Worm (Caenorhabditis elegans) whole organism, young adult: ENCODE data around the gene str-60.

Experiments used
- C06A6.2 ChIP-seq: fragments of 200-800 bp; sonication (Bioruptor generic); conservative IDR thresholded peaks from 2 replicates; pipeline ENCODE4 v1.3.6; 2022; ENCODE audit warnings: missing genetic modification characterization, missing compliant biosample characterization
- C17E4.6 ChIP-seq: fragments of 200-800 bp; sonication (Bioruptor generic); IDR thresholded peaks from 2 replicates; pipeline ENCODE4 v1.3.6; 2022; ENCODE audit warnings: missing genetic modification reagents, missing genetic modification characterization, missing compliant biosample characterization
- F52B5.7 ChIP-seq: sonication (generic microtip); optimal IDR thresholded peaks from 2 replicates; lab custom pipeline; 2016; ENCODE audit warnings: mild to moderate bottlenecking, missing genetic modification characterization, missing compliant biosample characterization
- F55B11.4 ChIP-seq: sonication (generic microtip); optimal IDR thresholded peaks from 2 replicates; lab custom pipeline; 2016; ENCODE audit warnings: missing compliant biosample characterization, missing genetic modification characterization, borderline replicate concordance; ENCODE audit not compliant: insufficient read depth
- F57C9.4 ChIP-seq: sonication (generic microtip); optimal IDR thresholded peaks from 2 replicates; lab custom pipeline; 2017; ENCODE audit warnings: mild to moderate bottlenecking, missing genetic modification characterization, missing compliant biosample characterization
- K11D2.4 ChIP-seq: fragments of 200-800 bp; sonication (Bioruptor generic); IDR thresholded peaks from 2 replicates; pipeline ENCODE4 v1.3.6; 2022; ENCODE audit warnings: missing genetic modification reagents, missing genetic modification characterization, missing compliant biosample characterization
- Y53G8AR.9 ChIP-seq: fragments of 200-800 bp; sonication (Bioruptor generic); conservative IDR thresholded peaks from 2 replicates; pipeline ENCODE4 v1.3.6; 2022; ENCODE audit warnings: missing genetic modification reagents, missing genetic modification characterization, missing compliant biosample characterization
- Y67H2A.10 ChIP-seq: fragments of 200-800 bp; sonication (Bioruptor generic); conservative IDR thresholded peaks from 2 replicates; pipeline ENCODE4 v1.3.6; 2022; ENCODE audit warnings: missing genetic modification reagents, missing genetic modification characterization, missing compliant biosample characterization
- Y95B8A.8 ChIP-seq: fragments of 200-800 bp; sonication (Bioruptor generic); IDR thresholded peaks from 2 replicates; pipeline ENCODE4 v1.3.6; 2022; ENCODE audit warnings: missing genetic modification reagents, missing genetic modification characterization, missing compliant biosample characterization
- akir-1 ChIP-seq: fragments of 200-800 bp; sonication (Bioruptor generic); optimal IDR thresholded peaks from 2 replicates; lab custom pipeline; 2018; ENCODE audit warnings: mild to moderate bottlenecking, missing genetic modification characterization, moderate library complexity, missing compliant biosample characterization
- attf-5 ChIP-seq: fragments of 200-800 bp; sonication (Bioruptor generic); optimal IDR thresholded peaks from 2 replicates; lab custom pipeline; 2018; ENCODE audit warnings: mild to moderate bottlenecking, missing genetic modification characterization, missing compliant biosample characterization
- bed-1 ChIP-seq: fragments of 200-800 bp; sonication (Bioruptor generic); IDR thresholded peaks from 2 replicates; pipeline ENCODE4 v1.3.6; 2022; ENCODE audit warnings: missing genetic modification reagents, missing genetic modification characterization, missing compliant biosample characterization
- bed-2 ChIP-seq: fragments of 200-800 bp; sonication (Bioruptor generic); IDR thresholded peaks from 2 replicates; pipeline ENCODE4 v1.3.6; 2022; ENCODE audit warnings: missing genetic modification reagents, missing genetic modification characterization, missing compliant biosample characterization
- ccch-3 ChIP-seq: fragments of 200-800 bp; sonication (Bioruptor generic); optimal IDR thresholded peaks from 2 replicates; lab custom pipeline; 2018; ENCODE audit warnings: mild to moderate bottlenecking, missing genetic modification characterization, missing compliant biosample characterization
- cebp-1 ChIP-seq, 2 experiments: fragments of 200-800 bp in 1 of 2; sonication (Bioruptor generic) in 1 of 2; sonication (generic microtip) in 1 of 2; IDR thresholded peaks in 1 of 2; optimal IDR thresholded peaks in 1 of 2; 2 replicates each; pipeline versions ENCODE4 v1.3.6 to Lab custom; 2017 to 2022; ENCODE audit warnings: missing compliant biosample characterization in 2 of 2, missing genetic modification characterization in 2 of 2, mild to moderate bottlenecking in 1 of 2, missing genetic modification reagents in 1 of 2, moderate library complexity in 1 of 2
- ceh-40 ChIP-seq: fragments of 200-800 bp; sonication (Bioruptor generic); IDR thresholded peaks from 2 replicates; pipeline ENCODE4 v1.3.6; 2022; ENCODE audit warnings: missing genetic modification characterization, missing compliant biosample characterization
- ceh-79 ChIP-seq: sonication (generic microtip); optimal IDR thresholded peaks from 2 replicates; lab custom pipeline; 2017; ENCODE audit warnings: mild to moderate bottlenecking, missing genetic modification characterization, missing compliant biosample characterization
- dox-1 ChIP-seq: fragments of 200-800 bp; sonication (Bioruptor generic); IDR thresholded peaks from 2 replicates; pipeline ENCODE4 v1.3.6; 2022; ENCODE audit warnings: missing genetic modification reagents, missing genetic modification characterization, missing compliant biosample characterization
- egl-44 ChIP-seq: fragments of 200-800 bp; sonication (Bioruptor generic); IDR thresholded peaks from 2 replicates; pipeline ENCODE4 v1.3.6; 2022; ENCODE audit warnings: missing genetic modification reagents, missing genetic modification characterization, missing compliant biosample characterization
- egrh-3 ChIP-seq: fragments of 200-800 bp; sonication (Bioruptor generic); IDR thresholded peaks from 2 replicates; pipeline ENCODE4 v1.3.6; 2022; ENCODE audit warnings: missing genetic modification reagents, missing genetic modification characterization, missing compliant biosample characterization
- ets-4 ChIP-seq: fragments of 200-800 bp; sonication (Bioruptor generic); optimal IDR thresholded peaks from 2 replicates; lab custom pipeline; 2018; ENCODE audit warnings: mild to moderate bottlenecking, missing genetic modification characterization, missing compliant biosample characterization
- hlh-12 ChIP-seq: sonication (generic microtip); optimal IDR thresholded peaks from 2 replicates; lab custom pipeline; 2016; ENCODE audit warnings: missing genetic modification characterization, missing compliant biosample characterization
- hmg-20 ChIP-seq: fragments of 200-800 bp; sonication (Bioruptor generic); IDR thresholded peaks from 2 replicates; pipeline ENCODE4 v1.3.6; 2022; ENCODE audit warnings: missing genetic modification reagents, missing genetic modification characterization, missing compliant biosample characterization
- lir-1 ChIP-seq: fragments of 200-800 bp; sonication (Bioruptor generic); conservative IDR thresholded peaks from 2 replicates; pipeline ENCODE4 v1.3.6; 2022; ENCODE audit warnings: missing genetic modification reagents, missing genetic modification characterization, missing compliant biosample characterization
- madf-10 ChIP-seq: sonication (generic microtip); optimal IDR thresholded peaks from 2 replicates; lab custom pipeline; 2016; ENCODE audit warnings: mild to moderate bottlenecking, missing genetic modification characterization, missing compliant biosample characterization
- mel-28 ChIP-seq: sonication (generic microtip); optimal IDR thresholded peaks from 2 replicates; lab custom pipeline; 2016; ENCODE audit warnings: borderline replicate concordance, mild to moderate bottlenecking, missing genetic modification characterization, missing compliant biosample characterization
- nfya-1 ChIP-seq: sonication (generic microtip); optimal IDR thresholded peaks from 2 replicates; lab custom pipeline; 2017; ENCODE audit warnings: antibody characterized with exemption, missing compliant biosample characterization, missing genetic modification characterization, borderline replicate concordance; ENCODE audit not compliant: insufficient read depth
- nfya-2 ChIP-seq: fragments of 200-800 bp; sonication (Bioruptor generic); IDR thresholded peaks from 2 replicates; pipeline ENCODE4 v1.3.6; 2022; ENCODE audit warnings: missing genetic modification reagents, missing genetic modification characterization, missing compliant biosample characterization
- nfyb-1 ChIP-seq: fragments of 200-800 bp; sonication (Bioruptor generic); IDR thresholded peaks from 2 replicates; pipeline ENCODE4 v1.3.6; 2022; ENCODE audit warnings: missing genetic modification reagents, missing genetic modification characterization, missing compliant biosample characterization
- nhr-120 ChIP-seq: fragments of 200-800 bp; sonication (Bioruptor generic); IDR thresholded peaks from 2 replicates; pipeline ENCODE4 v1.3.6; 2022; ENCODE audit warnings: missing genetic modification characterization, missing compliant biosample characterization
- nhr-179 ChIP-seq: sonication (generic microtip); optimal IDR thresholded peaks from 2 replicates; lab custom pipeline; 2016; ENCODE audit warnings: mild to moderate bottlenecking, missing genetic modification characterization, missing compliant biosample characterization
- nhr-80 ChIP-seq: sonication (generic microtip); optimal IDR thresholded peaks from 2 replicates; lab custom pipeline; 2016; ENCODE audit warnings: missing genetic modification characterization, missing compliant biosample characterization
- pbrm-1 ChIP-seq: fragments of 200-800 bp; sonication (Bioruptor generic); IDR thresholded peaks from 2 replicates; pipeline ENCODE4 v1.3.6; 2022; ENCODE audit warnings: missing genetic modification reagents, missing genetic modification characterization, missing compliant biosample characterization
- rpc-1 ChIP-seq, 2 experiments: fragments of 150-350 bp in 1 of 2; sonication (generic microtip) in 1 of 2; optimal IDR thresholded peaks; 2 replicates each; lab custom pipeline; 2014 to 2018; ENCODE audit warnings: missing biosample characterization in 1 of 2, missing genetic modification characterization in 1 of 2, missing genetic modification reagents in 1 of 2, missing genotype in 1 of 2
- somi-1 ChIP-seq: fragments of 200-800 bp; sonication (Bioruptor generic); optimal IDR thresholded peaks from 2 replicates; lab custom pipeline; 2018; ENCODE audit warnings: mild to moderate bottlenecking, missing genetic modification characterization, missing compliant biosample characterization
- zfh-2 ChIP-seq: fragments of 200-800 bp; sonication (Bioruptor generic); conservative IDR thresholded peaks from 2 replicates; pipeline ENCODE4 v1.3.6; 2022; ENCODE audit warnings: missing genetic modification reagents, missing genetic modification characterization, missing compliant biosample characterization
- ztf-22 ChIP-seq: fragments of 200-800 bp; sonication (Bioruptor generic); optimal IDR thresholded peaks from 2 replicates; lab custom pipeline; 2018; ENCODE audit warnings: mild to moderate bottlenecking, missing genetic modification characterization, moderate library complexity, missing compliant biosample characterization
- ztf-6 ChIP-seq: fragments of 200-800 bp; sonication (Bioruptor generic); IDR thresholded peaks from 2 replicates; pipeline ENCODE4 v1.3.6; 2022; ENCODE audit warnings: missing genetic modification reagents, missing genetic modification characterization, missing compliant biosample characterization

The str-60 gene

ce11 chrV:15884698-15885097, 13.1 kb upstream of the str-60 start, which contains the start of gene oac-42:
TSS of gene oac-42 (minus strand) at chrV:15884798.
- TF ChIP-seq F55B11.4 (no peak), F52B5.7 (tag; lab: Kevin White, UChicago) (no peak)

DNA sequence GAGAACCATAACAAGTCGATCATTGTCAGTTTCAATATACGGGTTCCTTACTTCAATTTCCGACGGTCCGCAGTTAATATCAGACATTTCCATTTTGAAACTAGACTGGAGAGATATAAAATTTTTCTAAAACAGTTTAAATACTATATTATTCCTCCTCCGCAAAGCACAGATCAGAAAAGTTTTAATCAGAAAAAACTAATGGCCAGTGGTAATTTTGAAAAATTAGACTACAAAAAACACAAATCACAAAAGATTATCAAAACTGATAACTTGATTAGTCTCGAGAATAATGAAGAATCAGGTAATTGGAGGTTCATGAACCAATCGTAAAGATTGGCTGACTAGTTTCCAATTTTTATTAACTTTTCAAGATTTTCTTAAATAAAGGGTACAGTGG, 11.8 kb upstream of the str-60 start, which contains the start of gene T06C12.9:
T06C12.9 (minus strand) TSS at position 101 of the 400 bp plus-strand sequence.
- no peak for TF ChIP-seq pbrm-1
- no peak for TF ChIP-seq somi-1
- TF ChIP-seq K11D2.4, result no peak
- TF ChIP-seq Y53G8AR.9 (GFP tag; lab: Robert Waterston, UW), result no peak
- TF ChIP-seq ceh-79 (tag; lab: Kevin White, UChicago), result no peak
- no peak for TF ChIP-seq C17E4.6
- TF ChIP-seq akir-1 (GFP tag; lab: Kevin White, UChicago), result no peak
- no peak for TF ChIP-seq bed-2 (GFP tag; lab: Robert Waterston, UW)
- TF ChIP-seq Y67H2A.10 (GFP tag; lab: Robert Waterston, UW), result no peak
- no peak for TF ChIP-seq nfya-2
- no peak for TF ChIP-seq ztf-6 (GFP tag; lab: Robert Waterston, UW)
- no peak for TF ChIP-seq rpc-1 (optimal IDR thresholded peaks at IDR 0.05; lab: Kevin White, UChicago)
- TF ChIP-seq rpc-1 (tag; optimal IDR thresholded peaks at IDR 0.05; lab: Kevin White, UChicago), result no peak
- TF ChIP-seq nhr-120 (GFP tag; lab: Robert Waterston, UW), result no peak
- no peak for TF ChIP-seq hmg-20 (GFP tag; lab: Robert Waterston, UW)
- no peak for TF ChIP-seq nhr-179 (tag; lab: Kevin White, UChicago)
- no peak for TF ChIP-seq bed-1 (GFP tag; lab: Robert Waterston, UW)
- TF ChIP-seq Y95B8A.8, result no peak
- no peak for TF ChIP-seq nhr-80 (tag; lab: Kevin White, UChicago)
- TF ChIP-seq, all 124 proteins: peak for 0

- TF ChIP-seq ztf-22 (GFP tag; lab: Kevin White, UChicago) (peak; percentile 26), cebp-1 (GFP tag; IDR thresholded peaks at IDR 0.05; lab: Robert Waterston, UW) (no peak), cebp-1 (tag; optimal IDR thresholded peaks at IDR 0.05; lab: Kevin White, UChicago) (peak; percentile 21), dox-1 (GFP tag; lab: Robert Waterston, UW) (peak; percentile 32; the same call in 1 of the 2 replicates), egl-44 (GFP tag; lab: Robert Waterston, UW) (0 out of 2 replicates have a peak, but pooled peaks have one; percentile 23), nfyb-1 (GFP tag; lab: Robert Waterston, UW) (peak; percentile 55; the same call in 1 of the 2 replicates), nhr-80 (tag; lab: Kevin White, UChicago) (peak; percentile 72), madf-10 (tag; lab: Kevin White, UChicago) (no peak), F57C9.4 (tag; lab: Kevin White, UChicago) (no peak), pbrm-1 (no peak), zfh-2 (GFP tag; lab: Robert Waterston, UW) (no peak)
- TF ChIP-seq, all 124 proteins: peak for 6
Observed at ce11 chrV:15887708-15888295, 10.0 kb upstream of the str-60 start.

DNA sequence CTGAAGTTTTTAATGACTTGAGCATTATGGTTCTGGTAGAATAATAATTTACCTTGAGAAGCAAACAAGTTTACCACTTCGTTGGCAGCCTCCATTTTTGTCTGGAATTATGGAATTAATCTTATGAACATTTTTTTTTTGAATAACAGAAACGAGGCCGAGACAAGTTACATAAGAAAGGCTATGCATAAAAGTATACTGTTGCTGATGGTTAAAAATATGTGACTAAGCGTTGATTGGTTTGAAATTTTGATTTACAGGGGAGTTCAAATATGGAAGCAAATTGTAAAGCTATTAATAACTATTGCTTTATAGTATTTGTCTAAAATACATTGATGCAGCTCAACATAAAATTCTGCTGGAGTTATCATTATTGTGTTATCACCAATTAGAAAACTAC, 9.0 kb upstream of the str-60 start, which contains the start of gene cgt-1:
cgt-1 (minus strand) TSS at position 101 of the 400 bp plus-strand sequence.
- TF ChIP-seq ccch-3 (GFP tag; lab: Kevin White, UChicago) (no peak), hlh-12 (tag; lab: Kevin White, UChicago) (no peak), hmg-20 (GFP tag; lab: Robert Waterston, UW) (no peak), attf-5 (GFP tag; lab: Kevin White, UChicago) (no peak), egrh-3 (GFP tag; lab: Robert Waterston, UW) (no peak), C06A6.2 (GFP tag; lab: Robert Waterston, UW) (no peak), mel-28 (tag; lab: Kevin White, UChicago) (no peak), lir-1 (no peak), nfya-1 (no peak), cebp-1 (GFP tag; IDR thresholded peaks at IDR 0.05; lab: Robert Waterston, UW) (no peak), cebp-1 (tag; optimal IDR thresholded peaks at IDR 0.05; lab: Kevin White, UChicago) (no peak), ceh-40 (GFP tag; lab: Robert Waterston, UW) (no peak), ets-4 (GFP tag; lab: Kevin White, UChicago) (no peak)
